Worm (Caenorhabditis elegans) whole organism, late embryonic: Measurements from ENCODE around the gene lgc-41.

ENCODE experiments used
- ahr-1 ChIP-seq: sonication (generic microtip); optimal IDR thresholded peaks from 2 replicates; lab custom pipeline; 2016; ENCODE audit warnings: missing genetic modification characterization, missing compliant biosample characterization
- ama-1 ChIP-seq: fragments of 150-350 bp; optimal IDR thresholded peaks from 2 replicates; lab custom pipeline; 2014
- hlh-6 ChIP-seq: sonication (generic microtip); optimal IDR thresholded peaks from 2 replicates; lab custom pipeline; 2016; ENCODE audit warnings: missing genotype, missing genetic modification characterization, missing compliant biosample characterization
- pax-1 ChIP-seq: fragments of 150-350 bp; optimal IDR thresholded peaks from 2 replicates; lab custom pipeline; 2014; ENCODE audit warnings: missing biosample characterization, missing genetic modification characterization
- pha-4 ChIP-seq: fragments of 150-350 bp; optimal IDR thresholded peaks from 2 replicates; lab custom pipeline; 2018; ENCODE audit warnings: missing biosample characterization, missing genetic modification reagents, missing genetic modification characterization
- unc-42 ChIP-seq: sonication (generic microtip); optimal IDR thresholded peaks from 2 replicates; lab custom pipeline; 2016; ENCODE audit warnings: missing genotype, missing genetic modification characterization, missing compliant biosample characterization
- unc-86 ChIP-seq: sonication (generic microtip); optimal IDR thresholded peaks from 2 replicates; lab custom pipeline; 2016; ENCODE audit warnings: missing genetic modification characterization, missing compliant biosample characterization

- no peak for TF ChIP-seq ama-1 (lab: Kevin White, UChicago)
- no peak for TF ChIP-seq pha-4
- TF ChIP-seq unc-42: no peak
- no peak for TF ChIP-seq ahr-1 (tag; lab: Kevin White, UChicago)
- TF ChIP-seq hlh-6 (tag; lab: Kevin White, UChicago): no peak
- TF ChIP-seq unc-86: no peak
- TF ChIP-seq pax-1: no peak
Observed at ce11 chrX:10444705-10445104, 9.4 kb upstream of the lgc-41 start, which contains the start of gene C39B10.4.
